Fruit fly (Drosophila melanogaster): ENCODE measurements around the gene C1GalTA.

The C1GalTA gene

DNA sequence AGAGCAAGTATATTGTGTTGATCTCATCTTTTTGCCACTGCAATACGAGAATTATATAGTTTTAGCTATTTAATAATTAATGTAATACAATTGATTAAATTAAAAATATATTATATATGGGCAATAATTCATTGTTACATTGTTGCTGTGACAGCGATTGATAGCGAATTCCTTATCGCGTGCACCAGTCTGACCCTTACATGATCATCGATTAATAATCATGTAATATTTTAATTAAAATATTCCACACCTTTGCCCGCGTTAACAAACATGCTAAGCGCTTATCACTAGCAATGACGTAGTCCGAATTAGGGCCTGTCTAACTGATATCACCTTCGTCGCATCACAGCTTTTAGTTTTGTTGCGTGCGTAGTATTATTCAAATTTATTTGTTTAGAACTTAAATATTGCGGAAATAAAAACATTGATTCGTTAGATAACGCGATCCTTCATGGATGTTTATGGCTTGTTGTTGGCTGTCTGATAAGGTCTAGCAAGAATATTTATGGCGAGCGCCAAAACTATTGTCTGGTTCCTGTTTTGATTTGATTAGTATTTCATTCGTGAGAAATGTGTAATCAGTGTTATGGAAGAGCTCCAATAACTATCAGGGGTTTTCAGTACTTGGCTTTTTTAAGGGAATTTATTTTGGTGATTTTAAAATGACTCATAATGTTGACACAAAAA, 36.4 kb upstream of the C1GalTA start (continued):
- peak; percentile 31 for TF ChIP-seq grn (GFP tag; optimal IDR thresholded peaks at IDR 0.05)
- no peak for TF ChIP-seq tap (tag; optimal IDR thresholded peaks at IDR 0.05)
- peak in 1 of 2 experiments; percentile 85 for TF ChIP-seq Pdp1 (GFP tag; optimal IDR thresholded peaks at IDR 0.05)
- peak; percentile 93 for TF ChIP-seq exex (tag; optimal IDR thresholded peaks at IDR 0.05)
- no peak for TF ChIP-seq CG3726 (GFP tag; IDR thresholded peaks at IDR 0.05)
- no peak for TF ChIP-seq jumu (GFP tag; optimal IDR thresholded peaks at IDR 0.05)

dm6 chr2L:8984614-8985318, 33.8 kb upstream of the C1GalTA start, which contains the start of gene CG13101:
CG13101 (minus strand) TSS chr2L:8984872.
- TF ChIP-seq nmo (GFP tag; optimal IDR thresholded peaks at IDR 0.05): peak; percentile 95
- TF ChIP-seq CG4404 (GFP tag; IDR thresholded peaks at IDR 0.05): peak; percentile 84
- peak; percentile 87 for TF ChIP-seq CG4820 (GFP tag; optimal IDR thresholded peaks at IDR 0.05)
- TF ChIP-seq Poxn (GFP tag; IDR thresholded peaks at IDR 0.05): peak; percentile 58
- TF ChIP-seq sima (GFP tag; optimal IDR thresholded peaks at IDR 0.05): no peak
- TF ChIP-seq gsb-n (tag; optimal IDR thresholded peaks at IDR 0.05): peak; percentile 95
- TF ChIP-seq Fer3 (tag; optimal IDR thresholded peaks at IDR 0.05): peak; percentile 94
- TF ChIP-seq sr (GFP tag; IDR thresholded peaks at IDR 0.05): no peak
- peak; percentile 94 for TF ChIP-seq lbe (GFP tag; optimal IDR thresholded peaks at IDR 0.05)
- peak; percentile 70; the same call in 2 of the 3 replicates for TF ChIP-seq z (GFP tag; IDR thresholded peaks at IDR 0.05)
- peak in 1 of 3 experiments; percentile 83 for TF ChIP-seq Stat92E (GFP tag; optimal IDR thresholded peaks at IDR 0.05)
- peak; percentile 72 for TF ChIP-seq CG12071 (GFP tag; optimal IDR thresholded peaks at IDR 0.05)
- peak; percentile 73 for TF ChIP-seq CG15696 (tag; optimal IDR thresholded peaks at IDR 0.05)
- TF ChIP-seq kay (GFP tag; optimal IDR thresholded peaks at IDR 0.05): peak; percentile 77
- peak; percentile 88 for TF ChIP-seq CG6254 (GFP tag; optimal IDR thresholded peaks at IDR 0.05)
- TF ChIP-seq Sry-β (GFP tag; optimal IDR thresholded peaks at IDR 0.05): no peak
- peak; percentile 90 for TF ChIP-seq CG18476 (GFP tag; optimal IDR thresholded peaks at IDR 0.05)
- peak; percentile 83 for TF ChIP-seq CG7786 (GFP tag; optimal IDR thresholded peaks at IDR 0.05)
- peak; percentile 91 for TF ChIP-seq pho (GFP tag; optimal IDR thresholded peaks at IDR 0.05)
- TF ChIP-seq HmgD (GFP tag; optimal IDR thresholded peaks at IDR 0.05): no peak
- peak; percentile 63 for TF ChIP-seq fu2 (GFP tag; optimal IDR thresholded peaks at IDR 0.05)
- TF ChIP-seq pan (optimal IDR thresholded peaks at IDR 0.05): no peak
- peak in 1 of 2 experiments; percentile 98 for TF ChIP-seq pan (GFP tag; optimal IDR thresholded peaks at IDR 0.05 in 1 of 2, IDR thresholded peaks at IDR 0.05 in 1 of 2)
- TF ChIP-seq E2f2 (GFP tag; IDR thresholded peaks at IDR 0.05): peak; percentile 79
- no peak for TF ChIP-seq zen2 (GFP tag; IDR thresholded peaks at IDR 0.05; ENCODE audit: partially characterized antibody)
- peak; percentile 70 for TF ChIP-seq emc (GFP tag; optimal IDR thresholded peaks at IDR 0.05)
- TF ChIP-seq klu (GFP tag; IDR thresholded peaks at IDR 0.05): peak; percentile 93
- peak; percentile 69 for TF ChIP-seq gt (GFP tag; IDR thresholded peaks at IDR 0.05)
- peak; percentile 54 for TF ChIP-seq grn (GFP tag; optimal IDR thresholded peaks at IDR 0.05)
- TF ChIP-seq CG12236 (GFP tag; optimal IDR thresholded peaks at IDR 0.05): peak; percentile 56
- TF ChIP-seq Dfd (GFP tag; optimal IDR thresholded peaks at IDR 0.05): no peak
- TF ChIP-seq chm (GFP tag; IDR thresholded peaks at IDR 0.05): peak; percentile 93; the same call in 1 of the 2 replicates
- TF ChIP-seq pfk (GFP tag; optimal IDR thresholded peaks at IDR 0.05): no peak
- TF ChIP-seq Xrp1 (GFP tag; IDR thresholded peaks at IDR 0.05): peak; percentile 97
- TF ChIP-seq CG10959 (GFP tag; IDR thresholded peaks at IDR 0.05): peak; percentile 85
- TF ChIP-seq chinmo (GFP tag; IDR thresholded peaks at IDR 0.05; ENCODE audit: partially characterized antibody): 0 out of 4 replicates have a peak, but pooled peaks have one; percentile 65
- peak; percentile 82 for TF ChIP-seq CG1024 (GFP tag; IDR thresholded peaks at IDR 0.05)
- peak; percentile 80 for TF ChIP-seq CG33557 (GFP tag; optimal IDR thresholded peaks at IDR 0.05)
- TF ChIP-seq mam (GFP tag; optimal IDR thresholded peaks at IDR 0.05): peak; percentile 70
- TF ChIP-seq ERR (GFP tag; optimal IDR thresholded peaks at IDR 0.05): peak; percentile 74
- no peak for TF ChIP-seq CG17912 (GFP tag; optimal IDR thresholded peaks at IDR 0.05)
- peak; percentile 69 for TF ChIP-seq CG3163 (GFP tag; optimal IDR thresholded peaks at IDR 0.05)

Measured in whole organism, embryonic.